Worm (Caenorhabditis elegans): ENCODE measurements around the gene B0285.3.

ce11 chrIII:4391938-4392337, 48.8 kb upstream of the B0285.3 start:
- TF ChIP-seq elt-3 (tag; optimal IDR thresholded peaks at IDR 0.05) (no peak), nhr-25 (tag; optimal IDR thresholded peaks at IDR 0.05) (no peak), mdl-1 (tag; optimal IDR thresholded peaks at IDR 0.05) (no peak)

Measured in whole organism, L3 larva.